Fruit fly (Drosophila melanogaster): Measurements from ENCODE around the gene Mpv17.

Mpv17 gene

dm6 chr4:1030692-1031110 lies 1.5 kb upstream of the Mpv17 start (continued):
- TF ChIP-seq CG8119 (GFP tag; IDR thresholded peaks at IDR 0.05) (no peak), Gug (GFP tag; IDR thresholded peaks at IDR 0.05) (no peak), CG32006 (GFP tag; optimal IDR thresholded peaks at IDR 0.05) (no peak), CG9139 (GFP tag; optimal IDR thresholded peaks at IDR 0.05) (no peak), Sox14 (GFP tag; optimal IDR thresholded peaks at IDR 0.05) (no peak), acj6 (GFP tag; optimal IDR thresholded peaks at IDR 0.05) (no peak), fkh (GFP tag; optimal IDR thresholded peaks at IDR 0.05) (no peak), CG10631 (GFP tag; optimal IDR thresholded peaks at IDR 0.05) (peak; percentile 2), CG7368 (GFP tag; optimal IDR thresholded peaks at IDR 0.05) (no peak)

dm6 chr4:1026806-1027431 lies 2.2 kb downstream of the Mpv17 start, which contains the start of gene PlexA:
TSS of gene PlexA (minus strand) at chr4:1027101.
- TF ChIP-seq net (GFP tag; optimal IDR thresholded peaks at IDR 0.05) (peak; percentile 69), Eip78C (GFP tag) (peak; percentile 69), OdsH (GFP tag; optimal IDR thresholded peaks at IDR 0.05) (peak; percentile 75), achi (GFP tag; optimal IDR thresholded peaks at IDR 0.05) (peak; percentile 72), Hr39 (GFP tag; optimal IDR thresholded peaks at IDR 0.05) (peak; percentile 84), CG16779 (tag; optimal IDR thresholded peaks at IDR 0.05) (no peak), fkh (GFP tag; optimal IDR thresholded peaks at IDR 0.05) (no peak), acj6 (GFP tag; optimal IDR thresholded peaks at IDR 0.05) (peak; percentile 75), dsx (GFP tag; optimal IDR thresholded peaks at IDR 0.05; ENCODE audit: poor library complexity, severe bottlenecking) (peak; percentile 82), ss (GFP tag; optimal IDR thresholded peaks at IDR 0.05) (peak in 1 of 2 experiments; percentile 70), CG31627 (GFP tag; optimal IDR thresholded peaks at IDR 0.05) (peak; percentile 81), cyc (GFP tag; optimal IDR thresholded peaks at IDR 0.05) (peak; percentile 79), CG10631 (GFP tag; optimal IDR thresholded peaks at IDR 0.05) (peak; percentile 76), Gug (GFP tag; IDR thresholded peaks at IDR 0.05) (peak; percentile 89), CG6808 (GFP tag; optimal IDR thresholded peaks at IDR 0.05) (peak; percentile 47), CG4318 (GFP tag; optimal IDR thresholded peaks at IDR 0.05) (peak; percentile 70), CG10669 (GFP tag; optimal IDR thresholded peaks at IDR 0.05) (peak; percentile 79), CG6276 (GFP tag; optimal IDR thresholded peaks at IDR 0.05) (peak; percentile 38), esn (GFP tag; optimal IDR thresholded peaks at IDR 0.05) (peak; percentile 57), Ets96B (tag; optimal IDR thresholded peaks at IDR 0.05) (peak; percentile 73), eg (GFP tag; IDR thresholded peaks at IDR 0.05) (no peak), CG3919 (GFP tag; optimal IDR thresholded peaks at IDR 0.05) (peak; percentile 75), Smox (GFP tag; optimal IDR thresholded peaks at IDR 0.05) (peak; percentile 61), CG8319 (GFP tag; optimal IDR thresholded peaks at IDR 0.05) (peak; percentile 50), Met (GFP tag; optimal IDR thresholded peaks at IDR 0.05) (peak; percentile 30), CG1621 (tag; optimal IDR thresholded peaks at IDR 0.05) (no peak), CG6792 (GFP tag; optimal IDR thresholded peaks at IDR 0.05) (peak; percentile 66), Sox102F (GFP tag; optimal IDR thresholded peaks at IDR 0.05) (peak; percentile 6), Hr4 (GFP tag; optimal IDR thresholded peaks at IDR 0.05) (peak; percentile 61), salr (GFP tag; optimal IDR thresholded peaks at IDR 0.05) (peak; percentile 52 to 83), Ets21C (GFP tag; optimal IDR thresholded peaks at IDR 0.05) (peak; percentile 66), topi (GFP tag; optimal IDR thresholded peaks at IDR 0.05) (peak; percentile 57), pdm3 (GFP tag; optimal IDR thresholded peaks at IDR 0.05) (peak; percentile 72), CG11294 (GFP tag; IDR thresholded peaks at IDR 0.05) (no peak; the same call in 1 of the 2 replicates), svp (GFP tag) (no peak), Lpt (GFP tag; optimal IDR thresholded peaks at IDR 0.05) (peak; percentile 54), Sox15 (GFP tag; optimal IDR thresholded peaks at IDR 0.05) (peak; percentile 90), Blimp-1 (GFP tag; optimal IDR thresholded peaks at IDR 0.05) (peak; percentile 61), CG7368 (GFP tag; optimal IDR thresholded peaks at IDR 0.05) (no peak), CG8632 (GFP tag; optimal IDR thresholded peaks at IDR 0.05) (peak; percentile 56), fd59A (GFP tag; optimal IDR thresholded peaks at IDR 0.05) (no peak), CG11762 (GFP tag; optimal IDR thresholded peaks at IDR 0.05; ENCODE audit: insufficient read depth) (peak; percentile 22), dac (GFP tag; optimal IDR thresholded peaks at IDR 0.05) (peak; percentile 6), CG32006 (GFP tag; optimal IDR thresholded peaks at IDR 0.05) (peak; percentile 84), CG8119 (GFP tag; IDR thresholded peaks at IDR 0.05) (peak; percentile 54; the same call in 1 of the 3 replicates), Hr38 (GFP tag; optimal IDR thresholded peaks at IDR 0.05) (no peak)

Measured in whole organism, prepupa.